Fruit fly (Drosophila melanogaster): ENCODE measurements around the gene tank.

DNA sequence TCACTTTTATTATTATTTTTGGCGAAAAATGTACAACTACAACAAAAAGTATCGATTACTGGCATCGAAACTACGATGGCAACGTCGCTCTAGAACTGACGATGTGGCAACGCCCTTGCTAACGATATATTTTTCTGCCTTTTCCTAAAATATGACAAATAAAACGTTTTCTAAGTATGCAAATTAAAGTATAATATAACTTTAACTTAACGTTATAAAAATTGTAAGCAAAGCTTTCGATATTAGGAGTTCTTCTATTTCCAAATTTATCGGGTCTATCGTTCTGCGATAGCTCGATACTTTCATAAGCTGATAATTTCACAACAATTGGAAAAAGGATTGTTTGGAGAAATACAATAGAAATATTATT, 45.2 kb upstream of the tank start, which contains the start of the genes Cf2 and CG3008:
- no peak for TF ChIP-seq CTCF (optimal IDR thresholded peaks at IDR 0.05)
- no peak for TF ChIP-seq CG8478 (optimal IDR thresholded peaks at IDR 0.05)
